Worm (Caenorhabditis elegans) whole organism, midembryonic: ENCODE data around the gene Y62H9A.9.

Experiments used
- T22C8.4 ChIP-seq: fragments of 200-800 bp; sonication (Bioruptor generic); IDR thresholded peaks from 2 replicates; pipeline ENCODE4 v1.3.6; 2022; ENCODE audit warnings: missing genetic modification characterization, missing compliant biosample characterization
- cog-1 ChIP-seq: sonication (generic microtip); optimal IDR thresholded peaks from 2 replicates; lab custom pipeline; 2016; ENCODE audit warnings: missing genetic modification characterization, missing compliant biosample characterization
- flt-1 ChIP-seq: fragments of 200-800 bp; sonication (Bioruptor generic); IDR thresholded peaks from 2 replicates; pipeline ENCODE4 v1.3.6; 2022; ENCODE audit warnings: missing genetic modification characterization, missing compliant biosample characterization
- klf-2 ChIP-seq: fragments of 200-800 bp; sonication (Bioruptor generic); conservative IDR thresholded peaks from 2 replicates; pipeline ENCODE4 v1.3.6; 2022; ENCODE audit warnings: missing genetic modification reagents, missing genetic modification characterization, missing compliant biosample characterization
- med-1 ChIP-seq: sonication (generic microtip); optimal IDR thresholded peaks from 2 replicates; lab custom pipeline; 2017; ENCODE audit warnings: missing genetic modification characterization, mild to moderate bottlenecking, missing compliant biosample characterization, antibody characterized with exemption, missing genetic modification reagents; ENCODE audit not compliant: insufficient read depth
- ref-1 ChIP-seq: fragments of 200-800 bp; sonication (Bioruptor generic); conservative IDR thresholded peaks from 2 replicates; pipeline ENCODE4 v1.3.6; 2022; ENCODE audit warnings: missing genetic modification reagents, missing genetic modification characterization, missing compliant biosample characterization
- tab-1 ChIP-seq: fragments of 200-800 bp; sonication (Bioruptor generic); IDR thresholded peaks from 2 replicates; pipeline ENCODE4 v1.3.6; 2022; ENCODE audit warnings: missing genetic modification characterization, missing compliant biosample characterization
- ztf-23 ChIP-seq: fragments of 200-800 bp; sonication (Bioruptor generic); IDR thresholded peaks from 2 replicates; pipeline ENCODE4 v1.3.6; 2022; ENCODE audit warnings: missing genetic modification reagents, missing genetic modification characterization, missing compliant biosample characterization
- ztf-29 ChIP-seq: fragments of 200-800 bp; sonication (Bioruptor generic); IDR thresholded peaks from 2 replicates; pipeline ENCODE4 v1.3.6; 2022; ENCODE audit warnings: missing genetic modification reagents, missing genetic modification characterization, missing compliant biosample characterization

The Y62H9A.9 gene

DNA sequence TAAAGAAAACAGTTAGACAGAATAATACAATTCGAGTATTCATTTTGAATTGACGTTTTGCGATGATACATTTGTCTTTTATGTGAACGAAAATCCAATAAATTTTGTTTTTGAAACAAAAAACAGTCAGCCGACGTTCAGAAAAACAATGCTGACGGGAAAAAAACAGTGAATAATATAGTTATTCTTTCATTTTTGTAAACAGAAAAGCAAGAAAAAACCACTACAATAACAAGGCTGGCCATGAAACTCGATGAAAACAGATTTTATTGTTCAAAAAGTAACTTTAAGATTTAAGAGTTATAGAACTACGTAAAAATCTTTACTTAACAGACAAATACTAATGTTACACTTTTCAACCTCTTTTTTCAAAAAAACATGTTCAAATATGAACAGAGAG, 47.9 kb downstream of the Y62H9A.9 start, which contains the start of gene F54F7.3:
TSS of gene F54F7.3 (minus strand) at position 101 of the 400 bp plus-strand sequence.
- TF ChIP-seq flt-1 = no peak
- TF ChIP-seq cog-1 (tag; lab: Kevin White, UChicago) = no peak
- TF ChIP-seq ref-1 (GFP tag; lab: Robert Waterston, UW) = no peak
- TF ChIP-seq T22C8.4 (GFP tag; lab: Robert Waterston, UW) = no peak
- TF ChIP-seq tab-1 = no peak
- no peak for TF ChIP-seq ztf-23 (GFP tag; lab: Robert Waterston, UW)
- TF ChIP-seq med-1 (GFP tag; lab: Kevin White, UChicago) = no peak
- no peak for TF ChIP-seq ztf-29 (GFP tag; lab: Robert Waterston, UW)
- TF ChIP-seq klf-2 = no peak

DNA sequence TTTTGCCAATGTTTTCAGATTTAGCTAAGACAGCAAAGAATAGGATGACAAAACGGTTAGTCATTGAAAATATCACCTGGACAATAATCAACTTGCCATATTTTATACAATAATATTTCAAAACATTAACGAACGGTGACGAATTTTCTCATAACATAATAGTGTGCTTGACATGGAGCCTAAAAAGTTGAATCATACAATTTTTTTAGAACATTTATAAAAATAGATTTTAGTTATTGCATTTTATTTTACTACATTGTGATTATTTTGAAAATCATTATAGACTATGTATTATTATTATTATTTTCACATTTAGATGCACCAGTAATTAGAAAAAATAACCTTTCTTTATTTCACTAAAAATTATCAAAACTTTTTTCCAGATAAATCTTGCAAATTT, 49.3 kb downstream of the Y62H9A.9 start, which contains the start of gene F54F7.9:
TSS of gene F54F7.9 (minus strand) at position 101 of the 400 bp plus-strand sequence.
- TF ChIP-seq med-1 (GFP tag; lab: Kevin White, UChicago) (no peak), cog-1 (tag; lab: Kevin White, UChicago) (no peak)
